Worm (Caenorhabditis elegans) whole organism, L3 larva: ENCODE data around the gene ntr-2.

Source experiments
- ZK546.5 ChIP-seq: sonication (generic microtip); optimal IDR thresholded peaks from 2 replicates; lab custom pipeline; 2017; ENCODE audit warnings: missing biosample characterization, missing genetic modification characterization
- ama-1 ChIP-seq: fragments of 150-350 bp; optimal IDR thresholded peaks from 2 replicates; lab custom pipeline; 2018
- ceh-16 ChIP-seq: sonication (generic microtip); optimal IDR thresholded peaks from 2 replicates; lab custom pipeline; 2017; ENCODE audit warnings: missing biosample characterization, missing genetic modification characterization
- ceh-82 ChIP-seq: fragments of 150-350 bp; optimal IDR thresholded peaks from 2 replicates; lab custom pipeline; 2014; ENCODE audit warnings: missing biosample characterization, missing genetic modification characterization
- hmg-11 ChIP-seq: sonication (generic microtip); optimal IDR thresholded peaks from 2 replicates; lab custom pipeline; 2016; ENCODE audit warnings: missing genetic modification characterization, missing compliant biosample characterization
- mdl-1 ChIP-seq: fragments of 150-350 bp; optimal IDR thresholded peaks from 2 replicates; lab custom pipeline; 2014; ENCODE audit warnings: missing biosample characterization, missing genetic modification characterization
- nfya-1 ChIP-seq: sonication (generic microtip); optimal IDR thresholded peaks from 2 replicates; lab custom pipeline; 2017; ENCODE audit warnings: missing genetic modification characterization, mild to moderate bottlenecking, missing compliant biosample characterization, antibody characterized with exemption, moderate library complexity; ENCODE audit not compliant: insufficient read depth
- nhr-12 ChIP-seq: fragments of 150-350 bp; optimal IDR thresholded peaks from 2 replicates; lab custom pipeline; 2014; ENCODE audit warnings: missing biosample characterization, missing genetic modification characterization
- nhr-77 ChIP-seq: fragments of 150-350 bp; optimal IDR thresholded peaks from 2 replicates; lab custom pipeline; 2014; ENCODE audit warnings: missing biosample characterization, missing genetic modification characterization
- pha-4 ChIP-seq: fragments of 150-350 bp; optimal IDR thresholded peaks from 2 replicates; lab custom pipeline; 2014; ENCODE audit warnings: missing biosample characterization, missing genetic modification reagents, missing genetic modification characterization
- pqm-1 ChIP-seq: fragments of 150-350 bp; optimal IDR thresholded peaks from 2 replicates; lab custom pipeline; 2017; ENCODE audit warnings: missing biosample characterization, missing genetic modification characterization, inconsistent platforms
- snpc-4 ChIP-seq: fragments of 150-350 bp; optimal IDR thresholded peaks from 2 replicates; lab custom pipeline; 2014; ENCODE audit warnings: missing biosample characterization, missing genetic modification characterization
- ztf-4 ChIP-seq: fragments of 150-350 bp; optimal IDR thresholded peaks from 2 replicates; lab custom pipeline; 2014; ENCODE audit warnings: missing biosample characterization, missing genetic modification characterization

DNA sequence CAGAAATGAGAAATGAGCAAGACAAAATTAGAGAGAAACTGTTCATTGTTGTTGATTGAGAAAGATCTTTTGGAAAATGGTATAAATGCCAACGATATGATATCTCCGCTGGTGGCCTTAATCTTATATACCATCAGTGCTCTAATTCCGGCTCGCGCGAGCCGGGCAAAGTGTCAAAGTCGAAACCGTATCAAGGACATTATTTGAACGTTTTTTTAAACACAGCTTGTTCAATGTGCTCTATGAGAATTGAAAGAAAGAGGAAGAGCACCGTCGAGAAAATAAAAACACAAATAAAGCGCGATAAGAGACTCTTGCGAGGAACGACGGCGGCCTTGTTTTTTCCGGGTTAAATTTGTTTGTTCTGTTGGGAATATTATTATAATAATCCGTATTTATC lies 32.7 kb upstream of the ntr-2 start, which contains the start of gene idpp-3:
- TF ChIP-seq ama-1 (no peak), ztf-4 (tag; lab: Kevin White, UChicago) (no peak), ceh-16 (no peak), pqm-1 (no peak), nfya-1 (no peak), hmg-11 (no peak), nhr-77 (tag; lab: Kevin White, UChicago) (no peak), ceh-82 (tag; lab: Kevin White, UChicago) (no peak), pha-4 (tag; lab: Kevin White, UChicago) (no peak), nhr-12 (tag; lab: Kevin White, UChicago) (no peak), snpc-4 (no peak), mdl-1 (tag; lab: Kevin White, UChicago) (no peak), ZK546.5 (tag; lab: Kevin White, UChicago) (no peak)
